Worm (Caenorhabditis elegans) whole organism, L1 larva: Measurements from ENCODE around the gene nspc-19.

Experiments used
- Y116A8C.19 ChIP-seq: sonication (generic microtip); optimal IDR thresholded peaks from 2 replicates; lab custom pipeline; 2016; ENCODE audit warnings: missing compliant biosample characterization, missing genetic modification characterization, borderline replicate concordance
- aha-1 ChIP-seq: fragments of 150-350 bp; optimal IDR thresholded peaks from 2 replicates; lab custom pipeline; 2014; ENCODE audit warnings: missing biosample characterization, missing genetic modification characterization
- alr-1 ChIP-seq: fragments of 200-800 bp; sonication (Bioruptor generic); optimal IDR thresholded peaks from 2 replicates; lab custom pipeline; 2018; ENCODE audit warnings: borderline replicate concordance, mild to moderate bottlenecking, missing genetic modification characterization, missing compliant biosample characterization
- aly-2 ChIP-seq: fragments of 150-350 bp; optimal IDR thresholded peaks from 2 replicates; lab custom pipeline; 2014; ENCODE audit warnings: missing biosample characterization, missing genetic modification characterization
- blmp-1 ChIP-seq: fragments of 150-350 bp; optimal IDR thresholded peaks from 2 replicates; lab custom pipeline; 2014; ENCODE audit warnings: missing biosample characterization, missing genetic modification characterization
- ceh-63 ChIP-seq: fragments of 200-800 bp; sonication (Bioruptor generic); optimal IDR thresholded peaks from 2 replicates; lab custom pipeline; 2018; ENCODE audit warnings: mild to moderate bottlenecking, missing genetic modification characterization, missing compliant biosample characterization
- ceh-82 ChIP-seq, 3 experiments: fragments of 150-350 bp in 1 of 3; sonication (generic microtip) in 2 of 3; optimal IDR thresholded peaks; 2 replicates each; lab custom pipeline; 2014 to 2017; ENCODE audit warnings: missing biosample characterization in 3 of 3, missing genetic modification characterization in 3 of 3
- ceh-88 ChIP-seq: fragments of 200-800 bp; sonication (Bioruptor generic); IDR thresholded peaks from 2 replicates; pipeline ENCODE4 v1.3.6; 2022; ENCODE audit warnings: missing genetic modification characterization, missing compliant biosample characterization
- ceh-90 ChIP-seq: sonication (generic microtip); optimal IDR thresholded peaks from 2 replicates; lab custom pipeline; 2016; ENCODE audit warnings: missing genetic modification characterization, missing compliant biosample characterization
- ces-1 ChIP-seq: fragments of 150-350 bp; optimal IDR thresholded peaks from 2 replicates; lab custom pipeline; 2014; ENCODE audit warnings: missing biosample characterization, missing genetic modification reagents, missing genetic modification characterization
- efl-1 ChIP-seq, 4 experiments: fragments of 150-350 bp; optimal IDR thresholded peaks in 3 of 4; peaks in 1 of 4; 1 replicate in 1 of 4; 2 replicates in 3 of 4; lab custom pipeline; 2014; ENCODE audit warnings: missing biosample characterization in 2 of 4, missing genetic modification characterization in 2 of 4, missing genetic modification reagents in 2 of 4
- efl-3 ChIP-seq: fragments of 200-800 bp; sonication (Bioruptor generic); optimal IDR thresholded peaks from 2 replicates; lab custom pipeline; 2018; ENCODE audit warnings: mild to moderate bottlenecking, missing genetic modification characterization, missing compliant biosample characterization
- egl-13 ChIP-seq: sonication (generic microtip); optimal IDR thresholded peaks from 2 replicates; lab custom pipeline; 2016; ENCODE audit warnings: missing genotype, missing genetic modification reagents, missing genetic modification characterization, missing compliant biosample characterization
- ets-5 ChIP-seq: fragments of 200-800 bp; sonication (Bioruptor generic); IDR thresholded peaks from 2 replicates; pipeline ENCODE4 v1.3.6; 2022; ENCODE audit warnings: missing genetic modification characterization, missing compliant biosample characterization
- fkh-4 ChIP-seq: sonication (generic microtip); optimal IDR thresholded peaks from 2 replicates; lab custom pipeline; 2016; ENCODE audit warnings: missing compliant biosample characterization, missing genetic modification characterization, borderline replicate concordance
- fos-1 ChIP-seq: fragments of 150-350 bp; optimal IDR thresholded peaks from 2 replicates; lab custom pipeline; 2014; ENCODE audit warnings: missing biosample characterization, missing genetic modification characterization
- grh-1 ChIP-seq: fragments of 200-800 bp; sonication (Bioruptor generic); IDR thresholded peaks from 2 replicates; pipeline ENCODE4 v1.3.6; 2022; ENCODE audit warnings: missing genetic modification reagents, missing genetic modification characterization, missing compliant biosample characterization
- hlh-4 ChIP-seq: sonication (generic microtip); optimal IDR thresholded peaks from 2 replicates; lab custom pipeline; 2016; ENCODE audit warnings: mild to moderate bottlenecking, missing genetic modification characterization, missing compliant biosample characterization
- hpl-2 ChIP-seq: fragments of 150-350 bp; optimal IDR thresholded peaks from 2 replicates; lab custom pipeline; 2014; ENCODE audit warnings: missing biosample characterization, missing genetic modification reagents, missing genetic modification characterization
- irx-1 ChIP-seq: sonication (generic microtip); optimal IDR thresholded peaks from 2 replicates; lab custom pipeline; 2016; ENCODE audit warnings: missing genetic modification characterization, missing compliant biosample characterization
- isw-1 ChIP-seq: fragments of 200-800 bp; sonication (Bioruptor generic); IDR thresholded peaks from 2 replicates; pipeline ENCODE4 v1.3.6; 2022; ENCODE audit warnings: missing genetic modification characterization, missing compliant biosample characterization
- jun-1 ChIP-seq: fragments of 150-350 bp; optimal IDR thresholded peaks from 2 replicates; lab custom pipeline; 2014; ENCODE audit warnings: missing biosample characterization, missing genetic modification reagents, missing genetic modification characterization
- lin-13 ChIP-seq: fragments of 150-350 bp; optimal IDR thresholded peaks from 2 replicates; lab custom pipeline; 2014; ENCODE audit warnings: missing biosample characterization, missing genetic modification reagents, missing genetic modification characterization
- lin-14 ChIP-seq: fragments of 200-800 bp; sonication (Bioruptor generic); optimal IDR thresholded peaks from 2 replicates; lab custom pipeline; 2018; ENCODE audit warnings: mild to moderate bottlenecking, missing genetic modification characterization, moderate library complexity, missing compliant biosample characterization
- lin-35 ChIP-seq, 2 experiments: fragments of 150-350 bp; optimal IDR thresholded peaks; 2 replicates each; lab custom pipeline; 2014; ENCODE audit warnings: missing biosample characterization in 2 of 2, missing genetic modification characterization in 2 of 2, missing genetic modification reagents in 2 of 2
- lin-39 ChIP-seq: fragments of 150-350 bp; optimal IDR thresholded peaks from 2 replicates; lab custom pipeline; 2014; ENCODE audit warnings: missing biosample characterization, missing genetic modification reagents, missing genetic modification characterization
- lsy-2 ChIP-seq, 2 experiments: fragments of 150-350 bp; optimal IDR thresholded peaks; 2 replicates each; lab custom pipeline; 2014; ENCODE audit warnings: missing biosample characterization in 2 of 2, missing genetic modification characterization in 2 of 2
- mdl-1 ChIP-seq, 2 experiments: fragments of 150-350 bp; optimal IDR thresholded peaks; 2 replicates each; lab custom pipeline; 2014 to 2017; ENCODE audit warnings: missing biosample characterization in 2 of 2, missing genetic modification characterization in 2 of 2, inconsistent platforms in 1 of 2
- mef-2 ChIP-seq: fragments of 150-350 bp; optimal IDR thresholded peaks from 2 replicates; lab custom pipeline; 2014; ENCODE audit warnings: missing biosample characterization, missing genetic modification characterization
- nhr-11 ChIP-seq: fragments of 150-350 bp; optimal IDR thresholded peaks from 2 replicates; lab custom pipeline; 2014; ENCODE audit warnings: missing biosample characterization, missing genetic modification characterization
- nhr-12 ChIP-seq: sonication (generic microtip); optimal IDR thresholded peaks from 2 replicates; lab custom pipeline; 2017; ENCODE audit warnings: missing biosample characterization, missing genetic modification characterization
- nhr-20 ChIP-seq: sonication (generic microtip); optimal IDR thresholded peaks from 2 replicates; lab custom pipeline; 2016; ENCODE audit warnings: mild to moderate bottlenecking, missing genetic modification characterization, missing compliant biosample characterization
- nhr-237 ChIP-seq: fragments of 150-350 bp; optimal IDR thresholded peaks from 2 replicates; lab custom pipeline; 2014; ENCODE audit warnings: missing biosample characterization, missing genetic modification characterization
- nhr-28 ChIP-seq: fragments of 150-350 bp; optimal IDR thresholded peaks from 2 replicates; lab custom pipeline; 2014; ENCODE audit warnings: missing biosample characterization, missing genetic modification characterization
- nhr-47 ChIP-seq: sonication (generic microtip); optimal IDR thresholded peaks from 2 replicates; lab custom pipeline; 2016; ENCODE audit warnings: mild to moderate bottlenecking, missing genetic modification characterization, moderate library complexity, missing compliant biosample characterization
- nhr-71 ChIP-seq: sonication (generic microtip); optimal IDR thresholded peaks from 2 replicates; lab custom pipeline; 2016; ENCODE audit warnings: mild to moderate bottlenecking, missing genetic modification characterization, moderate library complexity, missing compliant biosample characterization
- nhr-76 ChIP-seq: sonication (generic microtip); optimal IDR thresholded peaks from 2 replicates; lab custom pipeline; 2017; ENCODE audit warnings: missing biosample characterization, missing genetic modification characterization
- nhr-85 ChIP-seq: sonication (generic microtip); peaks from one replicate; lab custom pipeline; 2016; ENCODE audit warnings: missing genetic modification characterization, inconsistent platforms, missing compliant biosample characterization
- nhr-90 ChIP-seq: sonication (generic microtip); optimal IDR thresholded peaks from 2 replicates; lab custom pipeline; 2016; ENCODE audit warnings: mild to moderate bottlenecking, missing genetic modification characterization, missing compliant biosample characterization; ENCODE audit not compliant: poor library complexity
- pag-3 ChIP-seq: sonication (generic microtip); optimal IDR thresholded peaks from 2 replicates; lab custom pipeline; 2017; ENCODE audit warnings: missing genetic modification characterization, mild to moderate bottlenecking, missing compliant biosample characterization, antibody characterized with exemption, borderline replicate concordance; ENCODE audit not compliant: insufficient read depth
- pqm-1 ChIP-seq: sonication (generic microtip); optimal IDR thresholded peaks from 3 replicates; lab custom pipeline; 2017; ENCODE audit warnings: missing biosample characterization, missing genetic modification characterization
- rnt-1 ChIP-seq: sonication (generic microtip); optimal IDR thresholded peaks from 2 replicates; lab custom pipeline; 2016; ENCODE audit warnings: mild to moderate bottlenecking, missing genetic modification characterization, moderate library complexity, missing compliant biosample characterization
- skn-1 ChIP-seq: fragments of 150-350 bp; optimal IDR thresholded peaks from 2 replicates; lab custom pipeline; 2014; ENCODE audit warnings: missing biosample characterization, missing genetic modification characterization
- swsn-7 ChIP-seq: sonication (generic microtip); optimal IDR thresholded peaks from 2 replicates; lab custom pipeline; 2016; ENCODE audit warnings: missing genetic modification characterization, missing compliant biosample characterization
- tbx-2 ChIP-seq: sonication (generic microtip); optimal IDR thresholded peaks from 2 replicates; lab custom pipeline; 2016; ENCODE audit warnings: missing genetic modification characterization, missing compliant biosample characterization
- unc-62 ChIP-seq: fragments of 150-350 bp; optimal IDR thresholded peaks from 2 replicates; lab custom pipeline; 2014; ENCODE audit warnings: missing biosample characterization, missing genetic modification reagents, missing genetic modification characterization
- unc-86 ChIP-seq: sonication (generic microtip); optimal IDR thresholded peaks from 2 replicates; lab custom pipeline; 2016; ENCODE audit warnings: missing genetic modification characterization, missing compliant biosample characterization
- vab-15 ChIP-seq: sonication (generic microtip); optimal IDR thresholded peaks from 2 replicates; lab custom pipeline; 2017; ENCODE audit warnings: missing genotype, mild to moderate bottlenecking, missing genetic modification characterization, missing compliant biosample characterization
- zag-1 ChIP-seq: fragments of 150-350 bp; optimal IDR thresholded peaks from 2 replicates; lab custom pipeline; 2014; ENCODE audit warnings: missing biosample characterization, missing genetic modification characterization
- zip-4 ChIP-seq: fragments of 200-800 bp; sonication (Bioruptor generic); optimal IDR thresholded peaks from 2 replicates; lab custom pipeline; 2018; ENCODE audit warnings: mild to moderate bottlenecking, missing genetic modification characterization, moderate library complexity, missing compliant biosample characterization
- ztf-11 ChIP-seq, 2 experiments: sonication (generic microtip); optimal IDR thresholded peaks; 2 replicates each; lab custom pipeline; 2016 to 2017; ENCODE audit warnings: missing genetic modification characterization in 2 of 2, missing biosample characterization in 1 of 2, missing compliant biosample characterization in 1 of 2
- ztf-4 ChIP-seq: fragments of 150-350 bp; optimal IDR thresholded peaks from 2 replicates; lab custom pipeline; 2014; ENCODE audit warnings: missing biosample characterization, missing genetic modification characterization

Gene nspc-19

ce11 chrX:14480248-14480647 lies 48.3 kb upstream of the nspc-19 start, which contains the start of gene gfi-3 (continued):
- TF ChIP-seq zag-1 (tag; lab: Kevin White, UChicago) = no peak
- peak; percentile 55 for TF ChIP-seq fos-1 (tag; lab: Kevin White, UChicago)
- no peak for TF ChIP-seq hlh-4 (tag; lab: Kevin White, UChicago)
- TF ChIP-seq nhr-47 = peak; percentile 89
- TF ChIP-seq isw-1 = peak; percentile 64
- TF ChIP-seq lin-14 = peak; percentile 94
- peak; percentile 91 for TF ChIP-seq rnt-1 (tag; lab: Kevin White, UChicago)
- peak; percentile 91 for TF ChIP-seq nhr-20 (tag; lab: Kevin White, UChicago)
- TF ChIP-seq lsy-2 (tag; optimal IDR thresholded peaks at IDR 0.05; lab: Kevin White, UChicago) = peak; percentile 79 to 86
- no peak for TF ChIP-seq nhr-28 (tag; lab: Kevin White, UChicago)
- TF ChIP-seq nhr-11 (tag; lab: Kevin White, UChicago) = peak; percentile 15
- TF ChIP-seq efl-3 = no peak
- no peak for TF ChIP-seq aly-2
- TF ChIP-seq ces-1 = no peak
- TF ChIP-seq unc-86 = peak; percentile 73
- TF ChIP-seq Y116A8C.19 (tag; lab: Kevin White, UChicago) = no peak
- peak; percentile 71 for TF ChIP-seq jun-1 (tag; lab: Kevin White, UChicago)
- peak; percentile 17 for TF ChIP-seq fkh-4 (tag; lab: Kevin White, UChicago)
- peak; percentile 69 for TF ChIP-seq hpl-2 (GFP tag; lab: Kevin White, UChicago)
- peak; percentile 57 for TF ChIP-seq ztf-4 (tag; lab: Kevin White, UChicago)
- no peak for TF ChIP-seq alr-1 (tag; lab: Kevin White, UChicago)
- 0 out of 2 replicates have a peak, but pooled peaks have one; percentile 14 for TF ChIP-seq ceh-88 (GFP tag; lab: Robert Waterston, UW)
- no peak for TF ChIP-seq mef-2 (tag; lab: Kevin White, UChicago)
- TF ChIP-seq lin-13 (GFP tag; lab: Kevin White, UChicago) = peak; percentile 85
- TF ChIP-seq ceh-63 (GFP tag; lab: Kevin White, UChicago) = no peak
- peak; percentile 72 to 86 for TF ChIP-seq lin-35 (GFP tag; optimal IDR thresholded peaks at IDR 0.05; lab: Kevin White, UChicago)
- TF ChIP-seq lin-39 (tag; lab: Kevin White, UChicago) = peak; percentile 85
- peak; percentile 66 to 74 for TF ChIP-seq efl-1 (optimal IDR thresholded peaks at IDR 0.05; lab: Kevin White, UChicago)
- TF ChIP-seq efl-1 (GFP tag; optimal IDR thresholded peaks at IDR 0.05 in 1 of 2; lab: Kevin White, UChicago) = peak; percentile 58 to 97
- TF ChIP-seq blmp-1 (tag; lab: Kevin White, UChicago) = peak; percentile 56
- peak; percentile 92 for TF ChIP-seq nhr-85 (tag; lab: Kevin White, UChicago)
- peak; percentile 84 for TF ChIP-seq grh-1
- TF ChIP-seq swsn-7 (tag; lab: Kevin White, UChicago) = peak; percentile 93
- TF ChIP-seq ceh-82 (tag; optimal IDR thresholded peaks at IDR 0.05; lab: Kevin White, UChicago) = peak; percentile 73 to 80 (median 79)
- TF ChIP-seq ztf-11 (tag; optimal IDR thresholded peaks at IDR 0.05; lab: Kevin White, UChicago) = peak in 1 of 2 experiments; percentile 71
- TF ChIP-seq pqm-1 (tag; lab: Kevin White, UChicago) = no peak
- TF ChIP-seq nhr-237 (tag; lab: Kevin White, UChicago) = no peak
- peak in 1 of 2 experiments; percentile 63 for TF ChIP-seq mdl-1 (tag; optimal IDR thresholded peaks at IDR 0.05; lab: Kevin White, UChicago)
- TF ChIP-seq skn-1 (tag; lab: Kevin White, UChicago) = peak; percentile 60
- no peak for TF ChIP-seq vab-15 (tag; lab: Kevin White, UChicago)
- no peak for TF ChIP-seq egl-13 (tag; lab: Kevin White, UChicago)
- TF ChIP-seq pag-3 (tag; lab: Kevin White, UChicago) = no peak
- peak; percentile 51 for TF ChIP-seq zip-4 (GFP tag; lab: Kevin White, UChicago)
- no peak for TF ChIP-seq nhr-12 (tag; lab: Kevin White, UChicago)
- no peak for TF ChIP-seq unc-62 (GFP tag; lab: Kevin White, UChicago)
- peak; percentile 89 for TF ChIP-seq tbx-2 (tag; lab: Kevin White, UChicago)
- peak; percentile 88 for TF ChIP-seq nhr-90
- TF ChIP-seq nhr-71 (tag; lab: Kevin White, UChicago) = peak; percentile 93
- no peak for TF ChIP-seq ceh-90
- TF ChIP-seq aha-1 (tag; lab: Kevin White, UChicago) = peak; percentile 42
- no peak for TF ChIP-seq nhr-76 (tag; lab: Kevin White, UChicago)
- TF ChIP-seq irx-1 (tag; lab: Kevin White, UChicago) = peak; percentile 72
- no peak for TF ChIP-seq ets-5 (GFP tag; lab: Robert Waterston, UW)
